Fruit fly (Drosophila melanogaster) whole organism, embryonic: ENCODE measurements around the gene CG3634.

ENCODE experiments used
- Ada2b ChIP-seq: fragments of 200-800 bp; sonication (Bioruptor generic); IDR thresholded peaks from 2 replicates; pipeline ENCODE4 v1.3.6; 2022; ENCODE audit warnings: missing biosample characterization, missing genetic modification characterization
- Atf-2 ChIP-seq: fragments of 200-800 bp; sonication (Bioruptor generic); optimal IDR thresholded peaks from 2 replicates; lab custom pipeline; 2016; ENCODE audit warnings: missing biosample characterization, missing genetic modification characterization
- CG10462 ChIP-seq: fragments of 200-800 bp; sonication (Bioruptor generic); optimal IDR thresholded peaks from 2 replicates; lab custom pipeline; 2016; ENCODE audit warnings: missing biosample characterization, missing genetic modification characterization
- CG11247 ChIP-seq: fragments of 200-800 bp; sonication (Bioruptor generic); IDR thresholded peaks from 2 replicates; pipeline ENCODE4 v1.3.6; 2022; ENCODE audit warnings: missing biosample characterization, missing genetic modification characterization
- CG12236 ChIP-seq: fragments of 200-800 bp; sonication (Bioruptor generic); optimal IDR thresholded peaks from 2 replicates; lab custom pipeline; 2016; ENCODE audit warnings: missing biosample characterization, missing genetic modification characterization
- CG1233 ChIP-seq: fragments of 200-800 bp; sonication (Bioruptor generic); optimal IDR thresholded peaks from 4 replicates; lab custom pipeline; 2018; ENCODE audit warnings: missing biosample characterization, mild to moderate bottlenecking, missing genetic modification characterization
- CG12391 ChIP-seq: fragments of 200-800 bp; sonication (Bioruptor generic); optimal IDR thresholded peaks from 3 replicates; lab custom pipeline; 2018; ENCODE audit warnings: missing biosample characterization, mild to moderate bottlenecking, missing genetic modification characterization, moderate library complexity
- CG12659 ChIP-seq: fragments of 200-800 bp; sonication (Bioruptor generic); optimal IDR thresholded peaks from 3 replicates; lab custom pipeline; 2017; ENCODE audit warnings: mild to moderate bottlenecking, missing biosample characterization, missing genetic modification reagents, missing genetic modification characterization
- CG14441 ChIP-seq: fragments of 200-800 bp; sonication (Bioruptor generic); IDR thresholded peaks from 2 replicates; pipeline ENCODE4 v1.3.6; 2022; ENCODE audit warnings: missing biosample characterization, missing genetic modification characterization
- CG14710 ChIP-seq: fragments of 200-800 bp; sonication (Bioruptor generic); optimal IDR thresholded peaks from 3 replicates; lab custom pipeline; 2019; ENCODE audit warnings: missing biosample characterization, mild to moderate bottlenecking, missing genetic modification characterization, moderate library complexity
- CG17359 ChIP-seq: fragments of 200-800 bp; sonication (Bioruptor generic); optimal IDR thresholded peaks from 3 replicates; lab custom pipeline; 2018; ENCODE audit warnings: missing biosample characterization, mild to moderate bottlenecking, missing genetic modification characterization, moderate library complexity
- CG17568 ChIP-seq: fragments of 200-800 bp; sonication (Bioruptor generic); optimal IDR thresholded peaks from 2 replicates; lab custom pipeline; 2018; ENCODE audit warnings: missing biosample characterization, mild to moderate bottlenecking, missing genetic modification characterization, moderate library complexity
- CG31365 ChIP-seq: fragments of 200-800 bp; sonication (Bioruptor generic); optimal IDR thresholded peaks from 2 replicates; lab custom pipeline; 2018; ENCODE audit warnings: missing biosample characterization, mild to moderate bottlenecking, missing genetic modification characterization
- CG3163 ChIP-seq: fragments of 200-800 bp; sonication (Bioruptor generic); optimal IDR thresholded peaks from 3 replicates; lab custom pipeline; 2016; ENCODE audit warnings: missing biosample characterization, missing genetic modification characterization
- CG5245 ChIP-seq: fragments of 200-800 bp; sonication (Bioruptor generic); optimal IDR thresholded peaks from 3 replicates; lab custom pipeline; 2016; ENCODE audit warnings: missing biosample characterization, missing genetic modification characterization
- CG6689 ChIP-seq: fragments of 200-800 bp; sonication (Bioruptor generic); IDR thresholded peaks from 2 replicates; pipeline ENCODE4 v1.3.6; 2022; ENCODE audit warnings: missing biosample characterization, missing genetic modification characterization
- CG7372 ChIP-seq: fragments of 200-800 bp; sonication (Bioruptor generic); IDR thresholded peaks from 2 replicates; pipeline ENCODE4 v1.3.6; 2022; ENCODE audit warnings: missing biosample characterization, missing genetic modification characterization
- CG7839 ChIP-seq: fragments of 200-800 bp; sonication (Bioruptor generic); optimal IDR thresholded peaks from 3 replicates; lab custom pipeline; 2018; ENCODE audit warnings: missing biosample characterization, mild to moderate bottlenecking, missing genetic modification characterization, moderate library complexity
- CG8290 ChIP-seq, 3 experiments: fragments of 200-800 bp; sonication (Bioruptor generic); optimal IDR thresholded peaks; 2 replicates each; lab custom pipeline; 2016 to 2019; ENCODE audit warnings: missing biosample characterization in 3 of 3, missing genetic modification characterization in 3 of 3, mild to moderate bottlenecking in 2 of 3, moderate library complexity in 1 of 3
- CG8478 ChIP-seq: fragments of >200 bp; optimal IDR thresholded peaks from 2 replicates; lab custom pipeline; 2018
- CG9609 ChIP-seq: fragments of 200-800 bp; sonication (Bioruptor generic); optimal IDR thresholded peaks from 3 replicates; lab custom pipeline; 2016; ENCODE audit warnings: missing biosample characterization, missing genetic modification characterization
- CG9797 ChIP-seq: fragments of 200-800 bp; sonication (Bioruptor generic); optimal IDR thresholded peaks from 3 replicates; lab custom pipeline; 2018; ENCODE audit warnings: missing biosample characterization, mild to moderate bottlenecking, missing genetic modification characterization
- CG9817 ChIP-seq: fragments of 200-800 bp; sonication (Bioruptor generic); optimal IDR thresholded peaks from 2 replicates; lab custom pipeline; 2018; ENCODE audit warnings: missing biosample characterization, mild to moderate bottlenecking, missing genetic modification characterization, moderate library complexity
- CG9932 ChIP-seq: fragments of 200-800 bp; sonication (Bioruptor generic); IDR thresholded peaks from 2 replicates; pipeline ENCODE4 v1.3.6; 2022; ENCODE audit warnings: missing biosample characterization, missing genetic modification characterization
- CrebB ChIP-seq: fragments of 200-800 bp; sonication (Bioruptor generic); optimal IDR thresholded peaks from 3 replicates; lab custom pipeline; 2018; ENCODE audit warnings: missing biosample characterization, mild to moderate bottlenecking, missing genetic modification characterization
- Deaf1 ChIP-seq: fragments of 200-800 bp; optimal IDR thresholded peaks from 3 replicates; lab custom pipeline; 2019; ENCODE audit warnings: missing biosample characterization, mild to moderate bottlenecking, missing genetic modification characterization, moderate library complexity
- HLH4C ChIP-seq: fragments of 200-800 bp; sonication (Bioruptor generic); IDR thresholded peaks from 3 replicates; pipeline ENCODE4 v1.3.6; 2022; ENCODE audit warnings: missing biosample characterization, missing genetic modification characterization; ENCODE audit not compliant: partially characterized antibody
- Lim3 ChIP-seq: fragments of 200-800 bp; sonication (Bioruptor generic); IDR thresholded peaks from 2 replicates; pipeline ENCODE4 v1.3.6; 2022; ENCODE audit warnings: missing biosample characterization, missing genetic modification characterization
- Oaz ChIP-seq: fragments of 200-800 bp; sonication (Bioruptor generic); IDR thresholded peaks from 2 replicates; pipeline ENCODE4 v1.3.6; 2022; ENCODE audit warnings: missing biosample characterization, missing genetic modification characterization
- Opbp ChIP-seq: fragments of 200-800 bp; sonication (Bioruptor generic); IDR thresholded peaks from 3 replicates; pipeline ENCODE4 v1.3.6; 2022; ENCODE audit warnings: missing biosample characterization, missing genetic modification characterization; ENCODE audit not compliant: partially characterized antibody
- Sox100B ChIP-seq: fragments of 200-800 bp; sonication (Bioruptor generic); optimal IDR thresholded peaks from 3 replicates; lab custom pipeline; 2018; ENCODE audit warnings: missing biosample characterization, mild to moderate bottlenecking, missing genetic modification characterization
- TFAM ChIP-seq: fragments of 200-800 bp; sonication (Bioruptor generic); optimal IDR thresholded peaks from 2 replicates; lab custom pipeline; 2017; ENCODE audit warnings: missing biosample characterization, missing genetic modification characterization, inconsistent platforms
- Trl ChIP-seq, 3 experiments: fragments of >200 bp in 2 of 3; fragments of 200-800 bp in 1 of 3; sonication (Bioruptor generic) in 1 of 3; optimal IDR thresholded peaks; 2 replicates in 1 of 3; 3 replicates in 2 of 3; lab custom pipeline; 2016 to 2017; ENCODE audit warnings: missing biosample characterization in 1 of 3, missing genetic modification characterization in 1 of 3
- Xbp1 ChIP-seq: fragments of 200-800 bp; sonication (Bioruptor generic); optimal IDR thresholded peaks from 3 replicates; lab custom pipeline; 2016; ENCODE audit warnings: missing biosample characterization, mild to moderate bottlenecking, missing genetic modification characterization
- aop ChIP-seq: fragments of 200-800 bp; sonication (Bioruptor generic); IDR thresholded peaks from 2 replicates; pipeline ENCODE4 v1.3.6; 2022; ENCODE audit warnings: missing biosample characterization, missing genetic modification characterization
- chif ChIP-seq, 2 experiments: fragments of 200-800 bp; sonication (Bioruptor generic); optimal IDR thresholded peaks; 3 replicates each; lab custom pipeline; 2016; ENCODE audit warnings: missing biosample characterization in 2 of 2, missing genetic modification characterization in 2 of 2
- da ChIP-seq: fragments of 200-800 bp; sonication (Bioruptor generic); optimal IDR thresholded peaks from 2 replicates; lab custom pipeline; 2016; ENCODE audit warnings: missing biosample characterization, missing genetic modification characterization
- ewg ChIP-seq: fragments of 200-800 bp; sonication (Bioruptor generic); optimal IDR thresholded peaks from 3 replicates; lab custom pipeline; 2017; ENCODE audit warnings: mild to moderate bottlenecking, missing biosample characterization, missing genetic modification reagents, missing genetic modification characterization
- fu2 ChIP-seq: fragments of 200-800 bp; sonication (Bioruptor generic); optimal IDR thresholded peaks from 2 replicates; lab custom pipeline; 2016; ENCODE audit warnings: missing biosample characterization, missing genetic modification characterization
- gro ChIP-seq: fragments of 200-800 bp; sonication (Bioruptor generic); optimal IDR thresholded peaks from 2 replicates; lab custom pipeline; 2016; ENCODE audit warnings: missing biosample characterization, missing genetic modification characterization
- kay ChIP-seq: fragments of 200-800 bp; sonication (Bioruptor generic); optimal IDR thresholded peaks from 2 replicates; lab custom pipeline; 2016; ENCODE audit warnings: missing biosample characterization, missing genetic modification characterization
- mld ChIP-seq: fragments of 200-800 bp; sonication (Bioruptor generic); IDR thresholded peaks from 3 replicates; pipeline ENCODE4 v1.3.6; 2022; ENCODE audit warnings: missing biosample characterization, missing genetic modification characterization; ENCODE audit not compliant: partially characterized antibody
- nerfin-1 ChIP-seq: fragments of 200-800 bp; sonication (Bioruptor generic); optimal IDR thresholded peaks from 3 replicates; lab custom pipeline; 2019; ENCODE audit warnings: missing biosample characterization, mild to moderate bottlenecking, missing genetic modification characterization, moderate library complexity
- sens-2 ChIP-seq: fragments of 200-800 bp; sonication (Bioruptor generic); IDR thresholded peaks from 2 replicates; pipeline ENCODE4 v1.3.6; 2022; ENCODE audit warnings: missing biosample characterization, missing genetic modification characterization
- sna ChIP-seq: fragments of 200-800 bp; sonication (Bioruptor generic); IDR thresholded peaks from 2 replicates; pipeline ENCODE4 v1.3.6; 2022; ENCODE audit warnings: missing biosample characterization, missing genetic modification characterization; ENCODE audit not compliant: partially characterized antibody
- sqz ChIP-seq: fragments of 200-800 bp; sonication (Bioruptor generic); optimal IDR thresholded peaks from 3 replicates; lab custom pipeline; 2018; ENCODE audit warnings: missing biosample characterization, mild to moderate bottlenecking, missing genetic modification characterization
- tin ChIP-seq: fragments of 200-800 bp; sonication (Bioruptor generic); optimal IDR thresholded peaks from 3 replicates; lab custom pipeline; 2016; ENCODE audit warnings: missing biosample characterization, missing genetic modification characterization
- zf30C ChIP-seq: fragments of 200-800 bp; sonication (Bioruptor generic); optimal IDR thresholded peaks from 3 replicates; lab custom pipeline; 2018; ENCODE audit warnings: missing biosample characterization, mild to moderate bottlenecking, missing genetic modification characterization

The CG3634 gene

dm6 chr3L:20771891-20772646, 37.0 kb downstream of the CG3634 start (continued):
- TF ChIP-seq kay (GFP tag; lab: Kevin White, UChicago) (peak; percentile 50), CG12236 (peak; percentile 45), Oaz (GFP tag; lab: Robert Waterston, UW) (peak; percentile 59; the same call in 1 of the 2 replicates), CG6689 (GFP tag; lab: Robert Waterston, UW) (peak; percentile 76), CG5245 (peak; percentile 76), Lim3 (GFP tag; lab: Robert Waterston, UW) (no peak), Atf-2 (GFP tag; lab: Kevin White, UChicago) (peak; percentile 40), tin (GFP tag; lab: Kevin White, UChicago) (peak; percentile 71), CG17359 (tag; lab: Kevin White, UChicago) (peak; percentile 86), sqz (GFP tag; lab: Kevin White, UChicago) (no peak), Deaf1 (tag; lab: Kevin White, UChicago) (peak; percentile 30), CG12659 (GFP tag; lab: Kevin White, UChicago) (peak; percentile 66), fu2 (peak; percentile 2), CG9817 (tag; lab: Kevin White, UChicago) (peak; percentile 30), nerfin-1 (tag; lab: Kevin White, UChicago) (peak; percentile 49), CrebB (peak; percentile 67), CG17568 (GFP tag; lab: Kevin White, UChicago) (peak; percentile 63), CG12391 (tag; lab: Kevin White, UChicago) (peak; percentile 84), CG1233 (GFP tag; lab: Kevin White, UChicago) (peak; percentile 67), CG14441 (GFP tag; lab: Robert Waterston, UW) (peak; percentile 81), CG9932 (peak; percentile 69), CG31365 (tag; lab: Kevin White, UChicago) (peak; percentile 39), mld (GFP tag; lab: Robert Waterston, UW) (no peak), HLH4C (no peak), Xbp1 (GFP tag; lab: Kevin White, UChicago) (peak; percentile 83), CG8290 (GFP tag; optimal IDR thresholded peaks at IDR 0.05; lab: Kevin White, UChicago) (peak; percentile 45), CG8290 (tag; optimal IDR thresholded peaks at IDR 0.05; lab: Kevin White, UChicago) (peak; percentile 5 to 86), zf30C (no peak), CG7839 (tag; lab: Kevin White, UChicago) (peak; percentile 81), CG10462 (GFP tag; lab: Kevin White, UChicago) (peak; percentile 65), CG3163 (GFP tag; lab: Kevin White, UChicago) (peak; percentile 35), da (GFP tag; lab: Kevin White, UChicago) (no peak), CG9609 (peak; percentile 58), Ada2b (GFP tag; lab: Robert Waterston, UW) (peak; percentile 82), Opbp (GFP tag; lab: Robert Waterston, UW) (0 out of 3 replicates have a peak, but pooled peaks have one; percentile 22), aop (GFP tag; lab: Robert Waterston, UW) (no peak), CG8478 (lab: Kevin White, UChicago) (no peak), chif (GFP tag; optimal IDR thresholded peaks at IDR 0.05; lab: Kevin White, UChicago) (peak; percentile 70 to 71), CG7372 (GFP tag; lab: Robert Waterston, UW) (peak; percentile 55; the same call in 1 of the 2 replicates), ewg (GFP tag; lab: Kevin White, UChicago) (peak; percentile 60), TFAM (GFP tag; lab: Kevin White, UChicago) (no peak), sna (no peak), sens-2 (GFP tag; lab: Robert Waterston, UW) (peak; percentile 58), Trl (optimal IDR thresholded peaks at IDR 0.05; lab: Kevin White, UChicago) (no peak), Trl (GFP tag; optimal IDR thresholded peaks at IDR 0.05; lab: Kevin White, UChicago) (peak; percentile 66), Sox100B (no peak), CG14710 (tag; lab: Kevin White, UChicago) (peak; percentile 73), gro (GFP tag; lab: Kevin White, UChicago) (peak; percentile 69), CG11247 (GFP tag; lab: Robert Waterston, UW) (peak; percentile 78), CG9797 (no peak)
